Worm (Caenorhabditis elegans): Measurements from ENCODE around the gene clec-163.

Gene clec-163

ce11 chrIII:10755480-10756066 is 38.6 kb upstream of the clec-163 start, which contains the start of gene hpl-2:
hpl-2 (minus strand) TSS chrIII:10755530.
- no peak for TF ChIP-seq ceh-9 (tag; optimal IDR thresholded peaks at IDR 0.05)
- TF ChIP-seq sox-4 (tag; optimal IDR thresholded peaks at IDR 0.05): no peak
- TF ChIP-seq unc-86 (tag; optimal IDR thresholded peaks at IDR 0.05): no peak
- no peak for TF ChIP-seq ceh-45 (GFP tag; IDR thresholded peaks at IDR 0.05)
- TF ChIP-seq pag-3 (tag; optimal IDR thresholded peaks at IDR 0.05; ENCODE audit: borderline replicate concordance): no peak
- TF ChIP-seq ahr-1 (tag; optimal IDR thresholded peaks at IDR 0.05): no peak
- no peak for TF ChIP-seq pqm-1 (tag; optimal IDR thresholded peaks at IDR 0.05)
- no peak for TF ChIP-seq rnt-1 (tag; optimal IDR thresholded peaks at IDR 0.05)
- no peak for TF ChIP-seq syd-9 (tag; optimal IDR thresholded peaks at IDR 0.05)
- no peak for TF ChIP-seq C38D4.7 (GFP tag; optimal IDR thresholded peaks at IDR 0.05)
- TF ChIP-seq hlh-13 (GFP tag; optimal IDR thresholded peaks at IDR 0.05): no peak
- TF ChIP-seq K09A11.1 (tag; optimal IDR thresholded peaks at IDR 0.05; ENCODE audit: insufficient read depth): no peak
- no peak for TF ChIP-seq zip-5 (tag; optimal IDR thresholded peaks at IDR 0.05)
- no peak for TF ChIP-seq ceh-48 (tag; optimal IDR thresholded peaks at IDR 0.05)
- TF ChIP-seq nhr-11 (tag; optimal IDR thresholded peaks at IDR 0.05): no peak
- TF ChIP-seq tbx-2 (tag; optimal IDR thresholded peaks at IDR 0.05): no peak
- TF ChIP-seq hlh-8 (tag; optimal IDR thresholded peaks at IDR 0.05): no peak
- TF ChIP-seq dmd-4 (tag; optimal IDR thresholded peaks at IDR 0.05; ENCODE audit: borderline replicate concordance): no peak
- no peak for TF ChIP-seq fkh-6 (tag; optimal IDR thresholded peaks at IDR 0.05)
- TF ChIP-seq pros-1 (tag; optimal IDR thresholded peaks at IDR 0.05): no peak

ce11 chrIII:10757540-10757939 is 36.6 kb upstream of the clec-163 start, which contains the start of gene rnf-113:
rnf-113 (minus strand) TSS chrIII:10757640.
- TF ChIP-seq pros-1 (tag; optimal IDR thresholded peaks at IDR 0.05) (no peak), ttx-3 (tag; optimal IDR thresholded peaks at IDR 0.05) (no peak), mec-3 (tag; optimal IDR thresholded peaks at IDR 0.05; ENCODE audit: borderline replicate concordance) (no peak), dmd-4 (tag; optimal IDR thresholded peaks at IDR 0.05; ENCODE audit: borderline replicate concordance) (no peak), madf-2 (tag; optimal IDR thresholded peaks at IDR 0.05) (no peak), tbx-7 (tag; optimal IDR thresholded peaks at IDR 0.05) (no peak), ref-2 (tag; optimal IDR thresholded peaks at IDR 0.05) (no peak), lim-6 (tag; optimal IDR thresholded peaks at IDR 0.05) (no peak), eyg-1 (tag; optimal IDR thresholded peaks at IDR 0.05) (no peak), pax-1 (tag; optimal IDR thresholded peaks at IDR 0.05) (no peak), ceh-31 (tag; optimal IDR thresholded peaks at IDR 0.05) (no peak)

- no peak for TF ChIP-seq lim-6 (tag; optimal IDR thresholded peaks at IDR 0.05)
- TF ChIP-seq gmeb-2 (tag; optimal IDR thresholded peaks at IDR 0.05): no peak
- TF ChIP-seq pat-9 (tag; optimal IDR thresholded peaks at IDR 0.05): no peak
Measured at ce11 chrIII:10758422-10758821, 35.7 kb upstream of the clec-163 start, which contains the start of gene K01G5.10. K01G5.10 (minus strand) TSS chrIII:10758522.

ce11 chrIII:10759050-10760023 is 34.8 kb upstream of the clec-163 start, which contains the start of gene tasp-1:
tasp-1 (plus strand) TSS chrIII:10759307.
- TF ChIP-seq tbx-7 (tag; optimal IDR thresholded peaks at IDR 0.05) (peak; percentile 91), nfya-1 (tag; optimal IDR thresholded peaks at IDR 0.05) (peak; percentile 99), pha-2 (tag; optimal IDR thresholded peaks at IDR 0.05) (peak; percentile 90), npax-4 (tag; optimal IDR thresholded peaks at IDR 0.05) (peak; percentile 62), unc-86 (tag; optimal IDR thresholded peaks at IDR 0.05) (peak; percentile 99), K02D7.2 (tag; optimal IDR thresholded peaks at IDR 0.05) (peak; percentile 92), fkh-6 (tag; optimal IDR thresholded peaks at IDR 0.05) (peak; percentile 87), Y22D7AL.16 (tag; optimal IDR thresholded peaks at IDR 0.05) (peak; percentile 92), odd-2 (tag; optimal IDR thresholded peaks at IDR 0.05) (peak; percentile 29), ceh-24 (tag; optimal IDR thresholded peaks at IDR 0.05) (peak; percentile 84), ceh-34 (tag; optimal IDR thresholded peaks at IDR 0.05) (peak; percentile 100), ceh-22 (tag; optimal IDR thresholded peaks at IDR 0.05) (peak; percentile 97), ahr-1 (tag; optimal IDR thresholded peaks at IDR 0.05) (peak; percentile 97), hlh-15 (tag; optimal IDR thresholded peaks at IDR 0.05) (peak; percentile 83), ceh-30 (tag; optimal IDR thresholded peaks at IDR 0.05) (peak; percentile 29), eyg-1 (tag; optimal IDR thresholded peaks at IDR 0.05) (peak; percentile 94), mec-3 (tag; optimal IDR thresholded peaks at IDR 0.05; ENCODE audit: borderline replicate concordance) (peak; percentile 98), unc-3 (GFP tag; conservative IDR thresholded peaks at IDR 0.05) (peak; percentile 96), unc-3 (tag; optimal IDR thresholded peaks at IDR 0.05) (peak; percentile 97), sox-4 (tag; optimal IDR thresholded peaks at IDR 0.05) (peak; percentile 91), rnt-1 (tag; optimal IDR thresholded peaks at IDR 0.05) (peak; percentile 100)
